Worm (Caenorhabditis elegans) whole organism, early embryonic: Measurements from ENCODE around the gene psa-3.

Experiments
- B0310.2 ChIP-seq: sonication (generic microtip); optimal IDR thresholded peaks from 2 replicates; lab custom pipeline; 2016; ENCODE audit warnings: mild to moderate bottlenecking, missing genetic modification characterization, missing compliant biosample characterization
- F13C5.2 ChIP-seq: sonication (generic microtip); optimal IDR thresholded peaks from 2 replicates; lab custom pipeline; 2017; ENCODE audit warnings: mild to moderate bottlenecking, missing genetic modification characterization, inconsistent platforms, missing compliant biosample characterization
- ama-1 ChIP-seq: fragments of 150-350 bp; optimal IDR thresholded peaks from 2 replicates; lab custom pipeline; 2014
- ceh-13 ChIP-seq: fragments of 200-800 bp; sonication (Bioruptor generic); optimal IDR thresholded peaks from 2 replicates; lab custom pipeline; 2018; ENCODE audit warnings: mild to moderate bottlenecking, missing genetic modification characterization, missing compliant biosample characterization
- ceh-36 ChIP-seq: sonication (generic microtip); optimal IDR thresholded peaks from 2 replicates; lab custom pipeline; 2016; ENCODE audit warnings: missing genetic modification characterization, inconsistent platforms, missing compliant biosample characterization
- flt-1 ChIP-seq: fragments of 200-800 bp; sonication (Bioruptor generic); IDR thresholded peaks from 2 replicates; pipeline ENCODE4 v1.3.6; 2022; ENCODE audit warnings: missing genetic modification characterization, missing compliant biosample characterization
- hmbx-1 ChIP-seq: sonication (generic microtip); optimal IDR thresholded peaks from 2 replicates; lab custom pipeline; 2016; ENCODE audit warnings: mild to moderate bottlenecking, missing genetic modification characterization, missing compliant biosample characterization
- hmg-4 ChIP-seq: fragments of 200-800 bp; sonication (Bioruptor generic); optimal IDR thresholded peaks from 2 replicates; lab custom pipeline; 2018; ENCODE audit warnings: mild to moderate bottlenecking, missing genetic modification characterization, missing compliant biosample characterization
- hnd-1 ChIP-seq: sonication (generic microtip); optimal IDR thresholded peaks from 2 replicates; lab custom pipeline; 2016; ENCODE audit warnings: missing genetic modification characterization, missing compliant biosample characterization
- pes-1 ChIP-seq: fragments of 200-800 bp; sonication (Bioruptor generic); IDR thresholded peaks from 2 replicates; pipeline ENCODE4 v1.3.6; 2022; ENCODE audit warnings: missing genetic modification reagents, missing genetic modification characterization, missing compliant biosample characterization
- scrt-1 ChIP-seq: fragments of 200-800 bp; sonication (Bioruptor generic); IDR thresholded peaks from 2 replicates; pipeline ENCODE4 v1.3.6; 2022; ENCODE audit warnings: missing genetic modification characterization, missing compliant biosample characterization
- tbx-11 ChIP-seq: fragments of 200-800 bp; sonication (Bioruptor generic); IDR thresholded peaks from 2 replicates; pipeline ENCODE4 v1.3.6; 2022; ENCODE audit warnings: missing genetic modification characterization, missing compliant biosample characterization
- tbx-37 ChIP-seq: fragments of 200-800 bp; sonication (Bioruptor generic); conservative IDR thresholded peaks from 2 replicates; pipeline ENCODE4 v1.3.6; 2022; ENCODE audit warnings: missing genetic modification reagents, missing genetic modification characterization, missing compliant biosample characterization

DNA sequence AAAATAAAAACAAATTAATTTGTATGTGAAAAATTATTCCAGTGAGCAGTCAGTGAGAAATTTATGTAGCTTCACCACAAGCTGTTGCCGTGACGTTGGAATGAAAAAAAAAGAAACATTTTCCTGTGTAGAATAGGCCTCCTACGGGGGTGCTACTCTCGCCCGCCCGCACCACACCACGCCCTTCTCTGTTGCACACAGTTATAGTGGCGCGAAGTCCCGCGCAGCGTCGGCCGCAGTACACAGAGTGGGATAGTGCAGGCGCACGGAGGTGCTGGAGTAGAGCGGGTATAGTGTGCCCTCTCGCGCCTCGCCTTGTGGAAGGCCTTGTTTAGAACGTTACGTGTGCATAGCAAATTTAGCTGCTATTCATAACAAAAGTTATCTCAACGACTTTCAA is 31.0 kb downstream of the psa-3 start:
- TF ChIP-seq tbx-37 (GFP tag; lab: Robert Waterston, UW) (no peak), ama-1 (lab: Kevin White, UChicago) (no peak), B0310.2 (no peak), tbx-11 (GFP tag; lab: Robert Waterston, UW) (no peak), flt-1 (GFP tag; lab: Robert Waterston, UW) (no peak), hmbx-1 (no peak), F13C5.2 (tag; lab: Kevin White, UChicago) (no peak), pes-1 (GFP tag; lab: Robert Waterston, UW) (no peak), scrt-1 (GFP tag; lab: Robert Waterston, UW) (no peak), hmg-4 (GFP tag; lab: Kevin White, UChicago) (no peak), hnd-1 (no peak), ceh-36 (tag; lab: Kevin White, UChicago) (no peak), ceh-13 (no peak)
